Fruit fly (Drosophila melanogaster) whole organism, pupa: ENCODE results near the gene CG1806.
A peak's percentile ranks its signal among the peaks of the same experiment; 100 is the strongest.

Source experiments
- CG10348 ChIP-seq: fragments of 200-800 bp; sonication (Bioruptor generic); IDR thresholded peaks from 2 replicates; pipeline ENCODE4 v1.3.6; 2022; ENCODE audit warnings: missing biosample characterization, missing genetic modification characterization
- CG12605 ChIP-seq: fragments of 200-800 bp; sonication (Bioruptor generic); IDR thresholded peaks from 2 replicates; pipeline ENCODE4 v1.3.6; 2022; ENCODE audit warnings: missing biosample characterization, missing genetic modification characterization
- CG13204 ChIP-seq: fragments of 200-800 bp; sonication (Bioruptor generic); optimal IDR thresholded peaks from 2 replicates; lab custom pipeline; 2018; ENCODE audit warnings: missing biosample characterization, mild to moderate bottlenecking, missing genetic modification characterization, moderate library complexity
- CG14655 ChIP-seq: fragments of 200-800 bp; sonication (Bioruptor generic); optimal IDR thresholded peaks from 3 replicates; lab custom pipeline; 2017; ENCODE audit warnings: mild to moderate bottlenecking, missing biosample characterization, missing genetic modification reagents, missing genetic modification characterization
- CG15710 ChIP-seq: fragments of 200-800 bp; sonication (Bioruptor generic); optimal IDR thresholded peaks from 2 replicates; lab custom pipeline; 2018; ENCODE audit warnings: missing biosample characterization, mild to moderate bottlenecking, missing genetic modification characterization, moderate library complexity
- CG17806 ChIP-seq: fragments of 200-800 bp; sonication (Bioruptor generic); optimal IDR thresholded peaks from 2 replicates; lab custom pipeline; 2018; ENCODE audit warnings: missing biosample characterization, mild to moderate bottlenecking, missing genetic modification characterization, moderate library complexity
- CG32121 ChIP-seq: fragments of 200-800 bp; sonication (Bioruptor generic); IDR thresholded peaks from 2 replicates; pipeline ENCODE4 v1.3.6; 2022; ENCODE audit warnings: missing biosample characterization, missing genetic modification characterization
- CG34367 ChIP-seq: fragments of 200-800 bp; sonication (Bioruptor generic); optimal IDR thresholded peaks from 2 replicates; lab custom pipeline; 2018; ENCODE audit warnings: missing biosample characterization, mild to moderate bottlenecking, missing genetic modification characterization
- CG4496 ChIP-seq: fragments of 200-800 bp; sonication (Bioruptor generic); IDR thresholded peaks from 3 replicates; pipeline ENCODE4 v1.3.6; 2022; ENCODE audit warnings: missing biosample characterization, missing genetic modification characterization
- CG8159 ChIP-seq: fragments of 200-800 bp; sonication (Bioruptor generic); optimal IDR thresholded peaks from 3 replicates; lab custom pipeline; 2018; ENCODE audit warnings: missing biosample characterization, mild to moderate bottlenecking, missing genetic modification characterization, moderate library complexity
- CG8301 ChIP-seq: fragments of 200-800 bp; sonication (Bioruptor generic); optimal IDR thresholded peaks from 2 replicates; lab custom pipeline; 2018; ENCODE audit warnings: missing biosample characterization, mild to moderate bottlenecking, missing genetic modification characterization
- CG9948 ChIP-seq: fragments of 200-800 bp; sonication (Bioruptor generic); optimal IDR thresholded peaks from 2 replicates; lab custom pipeline; 2018; ENCODE audit warnings: missing biosample characterization, mild to moderate bottlenecking, missing genetic modification characterization, moderate library complexity
- D1 ChIP-seq: fragments of 200-800 bp; sonication (Bioruptor generic); optimal IDR thresholded peaks from 2 replicates; lab custom pipeline; 2018; ENCODE audit warnings: missing biosample characterization, mild to moderate bottlenecking, missing genetic modification characterization, moderate library complexity
- EcR ChIP-seq: fragments of 200-800 bp; sonication (Bioruptor generic); optimal IDR thresholded peaks from 3 replicates; lab custom pipeline; 2019; ENCODE audit warnings: missing biosample characterization, missing genetic modification characterization, mild to moderate bottlenecking, moderate library complexity, missing genetic modification reagents
- Ets98B ChIP-seq: fragments of 200-800 bp; sonication (Bioruptor generic); IDR thresholded peaks from 2 replicates; pipeline ENCODE4 v1.3.6; 2022; ENCODE audit warnings: missing biosample characterization, missing genetic modification characterization
- Pif1A ChIP-seq: fragments of 200-800 bp; sonication (Bioruptor generic); optimal IDR thresholded peaks from 3 replicates; lab custom pipeline; 2016; ENCODE audit warnings: missing biosample characterization, missing genetic modification characterization
- Pif1B ChIP-seq: fragments of 200-800 bp; sonication (Bioruptor generic); optimal IDR thresholded peaks from 3 replicates; lab custom pipeline; 2016; ENCODE audit warnings: missing biosample characterization, missing genetic modification characterization
- Snoo ChIP-seq: fragments of 200-800 bp; sonication (Bioruptor generic); optimal IDR thresholded peaks from 3 replicates; lab custom pipeline; 2017; ENCODE audit warnings: missing biosample characterization, mild to moderate bottlenecking, missing genetic modification characterization, inconsistent platforms
- fd96Ca ChIP-seq: fragments of 200-800 bp; sonication (Bioruptor generic); IDR thresholded peaks from 3 replicates; pipeline ENCODE4 v1.3.6; 2022; ENCODE audit warnings: missing biosample characterization, missing genetic modification characterization
- gl ChIP-seq: fragments of 200-800 bp; sonication (Bioruptor generic); optimal IDR thresholded peaks from 2 replicates; lab custom pipeline; 2018; ENCODE audit warnings: missing biosample characterization, mild to moderate bottlenecking, missing genetic modification characterization
- rn ChIP-seq: fragments of 200-800 bp; sonication (Bioruptor generic); IDR thresholded peaks from 2 replicates; pipeline ENCODE4 v1.3.6; 2022; ENCODE audit warnings: missing biosample characterization, missing genetic modification characterization

The CG1806 gene

DNA sequence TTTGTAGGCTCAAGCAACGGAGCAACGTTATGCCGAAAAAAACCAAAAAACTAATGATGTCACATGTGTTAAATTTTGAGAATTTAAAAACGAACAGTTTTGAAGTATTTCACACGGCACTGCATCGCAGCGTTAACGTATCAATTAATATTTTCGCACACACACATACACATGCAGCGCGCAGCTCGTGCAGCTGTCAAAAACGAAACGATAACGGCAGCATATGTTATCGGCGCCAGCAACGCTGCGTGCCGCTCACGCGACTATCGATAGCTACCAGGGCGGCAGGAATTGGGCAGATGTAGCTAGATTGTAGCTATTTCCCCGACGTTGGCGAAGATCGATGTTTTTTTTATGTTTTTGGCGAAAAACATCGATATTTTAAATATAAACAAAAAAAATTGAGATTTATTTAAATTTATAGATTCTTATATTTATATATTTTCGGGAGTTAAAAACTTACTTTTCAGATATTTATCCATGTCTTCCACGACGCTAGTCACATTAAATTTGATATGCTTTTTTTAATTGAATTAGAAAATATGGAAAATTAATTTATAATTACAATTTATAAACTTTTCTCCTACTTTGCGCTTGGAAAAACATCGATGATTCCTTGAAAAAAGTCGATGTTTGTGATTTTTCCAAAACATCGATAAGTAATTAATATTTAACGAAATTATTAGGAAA, 22.0 kb downstream of the CG1806 start, which contains the start of gene Usp7:
Gene Usp7 (minus strand): TSS at position 208 of the 690 bp plus-strand sequence.
- TF ChIP-seq fd96Ca (GFP tag; lab: Robert Waterston, UW) = no peak
- no peak for TF ChIP-seq D1 (tag; lab: Kevin White, UChicago)
- TF ChIP-seq Pif1A = no peak
- TF ChIP-seq CG15710 (tag; lab: Kevin White, UChicago) = no peak
- TF ChIP-seq CG4496 (GFP tag; lab: Robert Waterston, UW) = peak; percentile 63
- no peak for TF ChIP-seq CG34367 (tag; lab: Kevin White, UChicago)
- TF ChIP-seq EcR (GFP tag; lab: Kevin White, UChicago) = no peak
- TF ChIP-seq CG32121 (GFP tag; lab: Robert Waterston, UW) = no peak
- no peak for TF ChIP-seq Snoo (tag; lab: Kevin White, UChicago)
- no peak for TF ChIP-seq CG8159 (tag; lab: Kevin White, UChicago)
- no peak for TF ChIP-seq CG12605 (GFP tag; lab: Robert Waterston, UW)
- no peak for TF ChIP-seq gl (tag; lab: Kevin White, UChicago)
- peak; percentile 22; the same call in 1 of the 2 replicates for TF ChIP-seq Ets98B (GFP tag; lab: Robert Waterston, UW)
- no peak for TF ChIP-seq Pif1B (GFP tag; lab: Kevin White, UChicago)
- TF ChIP-seq CG14655 (GFP tag; lab: Kevin White, UChicago) = no peak
- no peak for TF ChIP-seq CG13204

dm6 chrX:12031400-12031799, 24.4 kb downstream of the CG1806 start, which contains the start of gene Cyp311a1:
Cyp311a1 (minus strand) TSS chrX:12031465.
- TF ChIP-seq Pif1A (no peak), CG8159 (tag; lab: Kevin White, UChicago) (no peak), CG32121 (GFP tag; lab: Robert Waterston, UW) (no peak), CG14655 (GFP tag; lab: Kevin White, UChicago) (no peak), CG15710 (tag; lab: Kevin White, UChicago) (no peak), Snoo (tag; lab: Kevin White, UChicago) (no peak)

DNA sequence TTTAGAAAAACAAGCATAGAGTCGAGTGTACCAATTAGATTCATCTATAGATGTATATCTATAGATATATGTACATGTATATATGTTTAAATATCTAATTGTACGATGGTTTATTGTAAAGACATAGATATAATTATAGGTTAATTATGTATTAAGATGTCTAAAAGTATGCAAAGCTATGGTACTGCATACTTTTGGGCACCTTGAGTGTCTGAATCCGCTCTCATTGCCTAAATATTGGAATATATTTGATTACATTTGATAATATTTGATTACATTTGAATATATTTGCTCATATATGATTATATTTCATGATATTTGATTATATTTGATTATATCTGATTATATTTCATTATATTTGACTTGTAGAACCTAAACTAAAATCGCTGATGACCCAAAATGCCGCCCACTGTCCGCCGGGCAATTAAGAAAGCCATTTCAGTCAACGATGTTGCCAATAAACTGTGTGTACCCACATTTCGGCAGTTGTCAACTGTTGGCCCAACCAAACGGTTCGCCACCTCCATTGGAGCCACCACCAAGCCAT, 25.2 kb downstream of the CG1806 start, which contains the start of gene Cyp318a1:
Gene Cyp318a1 (plus strand): TSS at position 497 of the 547 bp plus-strand sequence.
- TF ChIP-seq CG9948 (no peak), Pif1B (GFP tag; lab: Kevin White, UChicago) (no peak)

DNA sequence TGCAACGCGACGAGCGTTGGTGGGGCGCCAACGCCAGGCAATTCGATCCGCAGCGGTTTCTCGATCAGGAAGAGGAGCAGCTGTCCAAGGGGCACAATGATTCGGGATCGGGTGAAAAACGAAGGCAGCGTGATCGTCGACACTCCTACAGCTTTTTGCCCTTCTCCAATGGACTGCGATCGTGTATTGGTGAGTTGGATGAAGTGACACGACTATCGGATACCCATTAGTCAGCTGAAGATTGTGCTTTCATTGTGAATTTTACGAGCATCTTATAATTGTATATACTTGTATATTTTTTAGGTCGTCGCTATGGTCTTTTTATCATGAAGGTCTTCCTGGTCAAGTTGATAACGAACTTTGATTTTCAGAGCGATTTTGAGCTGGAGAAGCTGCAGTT, 27.7 kb downstream of the CG1806 start:
- TF ChIP-seq CG13204 = no peak
- no peak for TF ChIP-seq CG10348 (GFP tag; lab: Robert Waterston, UW)
- TF ChIP-seq fd96Ca (GFP tag; lab: Robert Waterston, UW) = no peak
- TF ChIP-seq Pif1B (GFP tag; lab: Kevin White, UChicago) = no peak
- TF ChIP-seq Pif1A = no peak
- TF ChIP-seq, all 21 proteins: peak for 0

- TF ChIP-seq Snoo (tag; lab: Kevin White, UChicago) (no peak), Pif1B (GFP tag; lab: Kevin White, UChicago) (no peak), CG14655 (GFP tag; lab: Kevin White, UChicago) (no peak), CG12605 (GFP tag; lab: Robert Waterston, UW) (no peak), CG8159 (tag; lab: Kevin White, UChicago) (no peak), CG13204 (no peak)
- TF ChIP-seq, all 21 proteins: peak for 0
Measured at dm6 chrX:12035207-12035606, 28.2 kb downstream of the CG1806 start.

DNA sequence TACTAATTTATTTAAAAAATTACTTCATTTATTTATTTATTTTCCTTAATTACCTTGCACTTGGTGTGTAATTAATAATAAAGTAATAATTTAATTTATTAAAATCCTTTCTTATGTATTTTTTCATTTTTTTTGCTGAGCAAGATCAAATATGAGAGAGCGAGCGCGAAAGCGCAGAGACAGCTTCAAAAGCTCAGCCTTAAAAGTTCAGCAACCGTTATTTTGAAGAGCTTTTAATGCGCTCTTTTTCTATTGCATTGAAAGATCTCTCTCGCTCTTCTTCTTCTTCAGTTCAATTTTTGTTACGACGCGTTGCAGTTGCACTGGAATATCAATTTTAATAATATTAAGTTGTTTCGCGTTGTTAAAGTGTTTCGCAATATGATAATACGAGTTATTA, 36.4 kb downstream of the CG1806 start, which contains the start of gene Ten-a:
Gene Ten-a (plus strand): TSS at position 301 of the 400 bp plus-strand sequence.
- no peak for TF ChIP-seq Ets98B (GFP tag; lab: Robert Waterston, UW)
- no peak for TF ChIP-seq gl (tag; lab: Kevin White, UChicago)
- TF ChIP-seq CG17806 (tag; lab: Kevin White, UChicago) = no peak
- no peak for TF ChIP-seq Pif1B (GFP tag; lab: Kevin White, UChicago)
- no peak for TF ChIP-seq rn
- TF ChIP-seq CG8301 = no peak
- TF ChIP-seq Snoo (tag; lab: Kevin White, UChicago) = no peak
- no peak for TF ChIP-seq CG9948
- no peak for TF ChIP-seq fd96Ca (GFP tag; lab: Robert Waterston, UW)
- TF ChIP-seq CG13204 = no peak
- TF ChIP-seq EcR (GFP tag; lab: Kevin White, UChicago) = no peak
- no peak for TF ChIP-seq Pif1A
- TF ChIP-seq CG14655 (GFP tag; lab: Kevin White, UChicago) = no peak
- TF ChIP-seq CG12605 (GFP tag; lab: Robert Waterston, UW) = no peak

- TF ChIP-seq CG14655 (GFP tag; lab: Kevin White, UChicago) (no peak), Snoo (tag; lab: Kevin White, UChicago) (no peak), D1 (tag; lab: Kevin White, UChicago) (no peak), CG34367 (tag; lab: Kevin White, UChicago) (no peak), CG32121 (GFP tag; lab: Robert Waterston, UW) (no peak), Ets98B (GFP tag; lab: Robert Waterston, UW) (no peak), rn (no peak), CG12605 (GFP tag; lab: Robert Waterston, UW) (no peak), CG13204 (no peak), CG15710 (tag; lab: Kevin White, UChicago) (no peak), EcR (GFP tag; lab: Kevin White, UChicago) (no peak), CG4496 (GFP tag; lab: Robert Waterston, UW) (no peak), CG9948 (no peak), gl (tag; lab: Kevin White, UChicago) (no peak), CG17806 (tag; lab: Kevin White, UChicago) (no peak)
Measured at dm6 chrX:12050292-12050691, 43.3 kb downstream of the CG1806 start.
